Fruit fly (Drosophila melanogaster): ENCODE results near the gene CG15386.

- TF ChIP-seq rn (GFP tag; IDR thresholded peaks at IDR 0.05) (peak; percentile 78), CG34367 (tag; optimal IDR thresholded peaks at IDR 0.05) (peak; percentile 80), CG8301 (tag; optimal IDR thresholded peaks at IDR 0.05) (peak; percentile 89), CG9948 (tag; optimal IDR thresholded peaks at IDR 0.05) (peak; percentile 89), EcR (GFP tag; optimal IDR thresholded peaks at IDR 0.05) (peak; percentile 61), CG14655 (GFP tag; optimal IDR thresholded peaks at IDR 0.05) (peak; percentile 90), gl (tag; optimal IDR thresholded peaks at IDR 0.05) (peak; percentile 67), CG12605 (GFP tag; IDR thresholded peaks at IDR 0.05) (peak; percentile 89), Pif1B (GFP tag; optimal IDR thresholded peaks at IDR 0.05) (peak; percentile 78), fd96Ca (GFP tag; IDR thresholded peaks at IDR 0.05) (peak; percentile 82; the same call in 2 of the 3 replicates), CG8159 (tag; optimal IDR thresholded peaks at IDR 0.05) (peak; percentile 89), CG4496 (GFP tag; IDR thresholded peaks at IDR 0.05) (peak; percentile 90), CG13204 (GFP tag; optimal IDR thresholded peaks at IDR 0.05) (peak; percentile 69)
Measured at dm6 chr2L:2180120-2180539, 36.9 kb downstream of the CG15386 start.
